Worm (Caenorhabditis elegans) whole organism, young adult: ENCODE data around the gene T08G3.6.

ENCODE experiments used
- B0035.1 ChIP-seq: sonication (generic microtip); optimal IDR thresholded peaks from 2 replicates; lab custom pipeline; 2016; ENCODE audit warnings: missing genetic modification characterization, mild to moderate bottlenecking, missing compliant biosample characterization, missing genotype, missing genetic modification reagents
- C17E4.6 ChIP-seq: fragments of 200-800 bp; sonication (Bioruptor generic); IDR thresholded peaks from 2 replicates; pipeline ENCODE4 v1.3.6; 2022; ENCODE audit warnings: missing genetic modification reagents, missing genetic modification characterization, missing compliant biosample characterization
- D2030.7 ChIP-seq: fragments of 200-800 bp; sonication (Bioruptor generic); IDR thresholded peaks from 2 replicates; pipeline ENCODE4 v1.3.6; 2022; ENCODE audit warnings: missing genetic modification reagents, missing genetic modification characterization, missing compliant biosample characterization
- F10E7.11 ChIP-seq: sonication (generic microtip); optimal IDR thresholded peaks from 2 replicates; lab custom pipeline; 2017; ENCODE audit warnings: mild to moderate bottlenecking, missing genetic modification characterization, moderate library complexity, missing compliant biosample characterization
- F33H1.4 ChIP-seq: fragments of 200-800 bp; sonication (Bioruptor generic); IDR thresholded peaks from 2 replicates; pipeline ENCODE4 v1.3.6; 2022; ENCODE audit warnings: missing genetic modification reagents, missing genetic modification characterization, missing compliant biosample characterization
- T07F8.4 ChIP-seq: sonication (generic microtip); optimal IDR thresholded peaks from 2 replicates; lab custom pipeline; 2016; ENCODE audit warnings: mild to moderate bottlenecking, missing genetic modification characterization, moderate library complexity, missing compliant biosample characterization
- T26A5.8 ChIP-seq: sonication (generic microtip); optimal IDR thresholded peaks from 2 replicates; lab custom pipeline; 2016; ENCODE audit warnings: missing genetic modification characterization, missing compliant biosample characterization
- Y53F4B.3 ChIP-seq: fragments of 200-800 bp; sonication (Bioruptor generic); IDR thresholded peaks from 2 replicates; pipeline ENCODE4 v1.3.6; 2022; ENCODE audit warnings: missing genetic modification reagents, missing genetic modification characterization, missing compliant biosample characterization
- akir-1 ChIP-seq: fragments of 200-800 bp; sonication (Bioruptor generic); optimal IDR thresholded peaks from 2 replicates; lab custom pipeline; 2018; ENCODE audit warnings: mild to moderate bottlenecking, missing genetic modification characterization, moderate library complexity, missing compliant biosample characterization
- aptf-2 ChIP-seq: fragments of 200-800 bp; sonication (Bioruptor generic); conservative IDR thresholded peaks from 2 replicates; pipeline ENCODE4 v1.3.6; 2022; ENCODE audit warnings: missing genetic modification reagents, missing genetic modification characterization, missing compliant biosample characterization
- athp-1 ChIP-seq: sonication (generic microtip); optimal IDR thresholded peaks from 2 replicates; lab custom pipeline; 2017; ENCODE audit warnings: mild to moderate bottlenecking, missing genetic modification characterization, missing compliant biosample characterization
- attf-3 ChIP-seq: fragments of 200-800 bp; sonication (Bioruptor generic); conservative IDR thresholded peaks from 2 replicates; pipeline ENCODE4 v1.3.6; 2022; ENCODE audit warnings: missing genetic modification reagents, missing genetic modification characterization, missing compliant biosample characterization
- attf-6 ChIP-seq: fragments of 200-800 bp; sonication (Bioruptor generic); IDR thresholded peaks from 2 replicates; pipeline ENCODE4 v1.3.6; 2022; ENCODE audit warnings: missing genetic modification reagents, missing genetic modification characterization, missing compliant biosample characterization
- bed-1 ChIP-seq: fragments of 200-800 bp; sonication (Bioruptor generic); IDR thresholded peaks from 2 replicates; pipeline ENCODE4 v1.3.6; 2022; ENCODE audit warnings: missing genetic modification reagents, missing genetic modification characterization, missing compliant biosample characterization
- bed-2 ChIP-seq: fragments of 200-800 bp; sonication (Bioruptor generic); IDR thresholded peaks from 2 replicates; pipeline ENCODE4 v1.3.6; 2022; ENCODE audit warnings: missing genetic modification reagents, missing genetic modification characterization, missing compliant biosample characterization
- ceh-79 ChIP-seq: sonication (generic microtip); optimal IDR thresholded peaks from 2 replicates; lab custom pipeline; 2017; ENCODE audit warnings: mild to moderate bottlenecking, missing genetic modification characterization, missing compliant biosample characterization
- chd-7 ChIP-seq: sonication (generic microtip); optimal IDR thresholded peaks from 2 replicates; lab custom pipeline; 2016; ENCODE audit warnings: mild to moderate bottlenecking, missing genetic modification characterization, moderate library complexity, missing compliant biosample characterization
- dox-1 ChIP-seq: fragments of 200-800 bp; sonication (Bioruptor generic); IDR thresholded peaks from 2 replicates; pipeline ENCODE4 v1.3.6; 2022; ENCODE audit warnings: missing genetic modification reagents, missing genetic modification characterization, missing compliant biosample characterization
- dpff-1 ChIP-seq: sonication (generic microtip); optimal IDR thresholded peaks from 2 replicates; lab custom pipeline; 2017; ENCODE audit warnings: mild to moderate bottlenecking, missing genetic modification characterization, missing compliant biosample characterization
- dpl-1 ChIP-seq: fragments of 150-350 bp; optimal IDR thresholded peaks from 2 replicates; lab custom pipeline; 2014; ENCODE audit warnings: missing biosample characterization, missing genetic modification reagents, missing genetic modification characterization
- egl-18 ChIP-seq: fragments of 200-800 bp; sonication (Bioruptor generic); IDR thresholded peaks from 2 replicates; pipeline ENCODE4 v1.3.6; 2022; ENCODE audit warnings: missing genetic modification reagents, missing genetic modification characterization, missing compliant biosample characterization
- egrh-3 ChIP-seq: fragments of 200-800 bp; sonication (Bioruptor generic); IDR thresholded peaks from 2 replicates; pipeline ENCODE4 v1.3.6; 2022; ENCODE audit warnings: missing genetic modification reagents, missing genetic modification characterization, missing compliant biosample characterization
- ets-4 ChIP-seq: fragments of 200-800 bp; sonication (Bioruptor generic); optimal IDR thresholded peaks from 2 replicates; lab custom pipeline; 2018; ENCODE audit warnings: mild to moderate bottlenecking, missing genetic modification characterization, missing compliant biosample characterization
- fkh-3 ChIP-seq: sonication (generic microtip); optimal IDR thresholded peaks from 2 replicates; lab custom pipeline; 2016; ENCODE audit warnings: mild to moderate bottlenecking, missing genetic modification characterization, missing compliant biosample characterization
- gei-17 ChIP-seq: fragments of 200-800 bp; sonication (Bioruptor generic); optimal IDR thresholded peaks from 2 replicates; lab custom pipeline; 2018; ENCODE audit warnings: mild to moderate bottlenecking, missing genetic modification characterization, missing compliant biosample characterization
- hlh-12 ChIP-seq: sonication (generic microtip); optimal IDR thresholded peaks from 2 replicates; lab custom pipeline; 2016; ENCODE audit warnings: missing genetic modification characterization, missing compliant biosample characterization
- hmg-1.2 ChIP-seq: fragments of 200-800 bp; sonication (Bioruptor generic); IDR thresholded peaks from 2 replicates; pipeline ENCODE4 v1.3.6; 2022; ENCODE audit warnings: missing genetic modification reagents, missing genetic modification characterization, missing compliant biosample characterization
- lag-1 ChIP-seq: fragments of 200-800 bp; sonication (Bioruptor generic); IDR thresholded peaks from 2 replicates; pipeline ENCODE4 v1.3.6; 2022; ENCODE audit warnings: missing genetic modification reagents, missing genetic modification characterization, missing compliant biosample characterization
- lin-26 ChIP-seq: fragments of 200-800 bp; sonication (Bioruptor generic); IDR thresholded peaks from 2 replicates; pipeline ENCODE4 v1.3.6; 2022; ENCODE audit warnings: missing genetic modification reagents, missing genetic modification characterization, missing compliant biosample characterization
- lin-35 ChIP-seq, 3 experiments: fragments of 150-350 bp in 2 of 3; sonication (generic microtip) in 1 of 3; optimal IDR thresholded peaks; 2 replicates each; lab custom pipeline; 2014 to 2018; ENCODE audit warnings: missing biosample characterization in 3 of 3, missing genetic modification characterization in 3 of 3, missing genetic modification reagents in 3 of 3
- lin-54 ChIP-seq: fragments of 200-800 bp; sonication (Bioruptor generic); optimal IDR thresholded peaks from 2 replicates; lab custom pipeline; 2018; ENCODE audit warnings: mild to moderate bottlenecking, missing genetic modification characterization, missing compliant biosample characterization
- lsy-27 ChIP-seq: sonication (generic microtip); optimal IDR thresholded peaks from 2 replicates; lab custom pipeline; 2017; ENCODE audit warnings: missing genetic modification characterization, mild to moderate bottlenecking, missing compliant biosample characterization, antibody characterized with exemption, missing genotype, borderline replicate concordance; ENCODE audit not compliant: insufficient read depth
- nhr-90 ChIP-seq: sonication (generic microtip); optimal IDR thresholded peaks from 2 replicates; lab custom pipeline; 2016; ENCODE audit warnings: missing genotype, mild to moderate bottlenecking, missing genetic modification characterization, missing compliant biosample characterization
- rcor-1 ChIP-seq: fragments of 200-800 bp; sonication (Bioruptor generic); IDR thresholded peaks from 2 replicates; pipeline ENCODE4 v1.3.6; 2022; ENCODE audit warnings: missing genetic modification reagents, missing genetic modification characterization, missing compliant biosample characterization
- sdz-38 ChIP-seq: sonication (generic microtip); optimal IDR thresholded peaks from 2 replicates; lab custom pipeline; 2016; ENCODE audit warnings: missing genotype, missing genetic modification characterization, missing compliant biosample characterization
- sea-2 ChIP-seq: fragments of 200-800 bp; sonication (Bioruptor generic); IDR thresholded peaks from 2 replicates; pipeline ENCODE4 v1.3.6; 2022; ENCODE audit warnings: missing genetic modification characterization, missing compliant biosample characterization
- snpc-3.4 ChIP-seq: sonication (generic microtip); optimal IDR thresholded peaks from 2 replicates; lab custom pipeline; 2017; ENCODE audit warnings: missing genetic modification characterization, mild to moderate bottlenecking, missing compliant biosample characterization, antibody characterized with exemption, moderate library complexity, missing genotype, missing genetic modification reagents
- somi-1 ChIP-seq: fragments of 200-800 bp; sonication (Bioruptor generic); optimal IDR thresholded peaks from 2 replicates; lab custom pipeline; 2018; ENCODE audit warnings: mild to moderate bottlenecking, missing genetic modification characterization, missing compliant biosample characterization
- tbx-9 ChIP-seq: sonication (generic microtip); optimal IDR thresholded peaks from 2 replicates; lab custom pipeline; 2016; ENCODE audit warnings: borderline replicate concordance, missing genetic modification characterization, inconsistent platforms, missing compliant biosample characterization
- xnd-1 ChIP-seq: sonication (generic microtip); optimal IDR thresholded peaks from 2 replicates; lab custom pipeline; 2016; ENCODE audit warnings: missing genotype, missing genetic modification reagents, missing genetic modification characterization, missing compliant biosample characterization
- zim-3 ChIP-seq: sonication (generic microtip); optimal IDR thresholded peaks from 2 replicates; lab custom pipeline; 2017; ENCODE audit warnings: mild to moderate bottlenecking, missing genetic modification characterization, moderate library complexity, missing compliant biosample characterization
- ztf-22 ChIP-seq: fragments of 200-800 bp; sonication (Bioruptor generic); optimal IDR thresholded peaks from 2 replicates; lab custom pipeline; 2018; ENCODE audit warnings: mild to moderate bottlenecking, missing genetic modification characterization, moderate library complexity, missing compliant biosample characterization
- ztf-26 ChIP-seq: sonication (generic microtip); optimal IDR thresholded peaks from 2 replicates; lab custom pipeline; 2017; ENCODE audit warnings: missing genetic modification characterization, missing compliant biosample characterization
- ztf-6 ChIP-seq: fragments of 200-800 bp; sonication (Bioruptor generic); IDR thresholded peaks from 2 replicates; pipeline ENCODE4 v1.3.6; 2022; ENCODE audit warnings: missing genetic modification reagents, missing genetic modification characterization, missing compliant biosample characterization

The T08G3.6 gene

ce11 chrV:16429940-16430339 is 15.8 kb upstream of the T08G3.6 start, which contains the start of gene str-73:
Gene str-73, plus strand, starts transcription at chrV:16430240.
- TF ChIP-seq athp-1 (tag; lab: Kevin White, UChicago) = no peak
- TF ChIP-seq attf-6 = no peak
- no peak for TF ChIP-seq ceh-79 (tag; lab: Kevin White, UChicago)
- TF ChIP-seq ztf-6 (GFP tag; lab: Robert Waterston, UW) = no peak
- no peak for TF ChIP-seq dpff-1 (tag; lab: Kevin White, UChicago)
- no peak for TF ChIP-seq F10E7.11
- no peak for TF ChIP-seq somi-1 (GFP tag; lab: Kevin White, UChicago)
- no peak for TF ChIP-seq B0035.1 (tag; lab: Kevin White, UChicago)
- TF ChIP-seq bed-2 (GFP tag; lab: Robert Waterston, UW) = no peak
- no peak for TF ChIP-seq snpc-3.4 (tag; lab: Kevin White, UChicago)
- no peak for TF ChIP-seq D2030.7 (GFP tag; lab: Robert Waterston, UW)
- no peak for TF ChIP-seq aptf-2
- no peak for TF ChIP-seq lin-35 (GFP tag; optimal IDR thresholded peaks at IDR 0.05; lab: Kevin White, UChicago)
- no peak for TF ChIP-seq F33H1.4
- no peak for TF ChIP-seq hlh-12
- no peak for TF ChIP-seq sdz-38 (tag; lab: Kevin White, UChicago)
- TF ChIP-seq zim-3 (tag; lab: Kevin White, UChicago) = no peak
- TF ChIP-seq xnd-1 (tag; lab: Kevin White, UChicago) = no peak
- TF ChIP-seq akir-1 = no peak
- no peak for TF ChIP-seq egrh-3

ce11 chrV:16433471-16433870 is 12.3 kb upstream of the T08G3.6 start, which contains the start of gene clec-234:
Gene clec-234, minus strand, starts transcription at chrV:16433571.
- TF ChIP-seq hmg-1.2 (GFP tag; lab: Robert Waterston, UW) = no peak
- TF ChIP-seq Y53F4B.3 (GFP tag; lab: Robert Waterston, UW) = no peak
- no peak for TF ChIP-seq ztf-26 (tag; lab: Kevin White, UChicago)

ce11 chrV:16435510-16435909 is 10.3 kb upstream of the T08G3.6 start, which contains the start of the genes F26D2.13 and F26D2.14:
Gene F26D2.13, minus strand, starts transcription at chrV:16435610.
Gene F26D2.14, plus strand, starts transcription at chrV:16435855.
- TF ChIP-seq zim-3 (tag; lab: Kevin White, UChicago) = no peak
- TF ChIP-seq lag-1 = no peak
- no peak for TF ChIP-seq T07F8.4 (tag; lab: Kevin White, UChicago)
- TF ChIP-seq dox-1 (GFP tag; lab: Robert Waterston, UW) = no peak
- no peak for TF ChIP-seq egl-18 (GFP tag; lab: Robert Waterston, UW)
- TF ChIP-seq dpl-1 (GFP tag; lab: Kevin White, UChicago) = no peak
- no peak for TF ChIP-seq ets-4 (GFP tag; lab: Kevin White, UChicago)
- no peak for TF ChIP-seq nhr-90
- no peak for TF ChIP-seq ztf-22
- no peak for TF ChIP-seq C17E4.6
- TF ChIP-seq B0035.1 (tag; lab: Kevin White, UChicago) = no peak
- TF ChIP-seq, all 124 proteins: peak for 0

- TF ChIP-seq lin-54 (no peak), T26A5.8 (no peak), gei-17 (GFP tag; lab: Kevin White, UChicago) (no peak), fkh-3 (no peak), egl-18 (GFP tag; lab: Robert Waterston, UW) (no peak), attf-6 (no peak), tbx-9 (tag; lab: Kevin White, UChicago) (no peak), lag-1 (no peak), B0035.1 (tag; lab: Kevin White, UChicago) (no peak), chd-7 (tag; lab: Kevin White, UChicago) (no peak), somi-1 (GFP tag; lab: Kevin White, UChicago) (no peak), sea-2 (GFP tag; lab: Robert Waterston, UW) (no peak), nhr-90 (no peak), rcor-1 (GFP tag; lab: Robert Waterston, UW) (no peak), attf-3 (no peak), egrh-3 (no peak), lin-26 (no peak), bed-1 (no peak), lsy-27 (tag; lab: Kevin White, UChicago) (no peak), ztf-22 (no peak)
Measured at ce11 chrV:16437546-16437945, 8.2 kb upstream of the T08G3.6 start, which contains the start of gene F26D2.15. Gene F26D2.15, plus strand, starts transcription at chrV:16437846.
